Comparison of ENCODE assay signal across 5 fruit fly cellular contexts in the genomic region with DNA sequence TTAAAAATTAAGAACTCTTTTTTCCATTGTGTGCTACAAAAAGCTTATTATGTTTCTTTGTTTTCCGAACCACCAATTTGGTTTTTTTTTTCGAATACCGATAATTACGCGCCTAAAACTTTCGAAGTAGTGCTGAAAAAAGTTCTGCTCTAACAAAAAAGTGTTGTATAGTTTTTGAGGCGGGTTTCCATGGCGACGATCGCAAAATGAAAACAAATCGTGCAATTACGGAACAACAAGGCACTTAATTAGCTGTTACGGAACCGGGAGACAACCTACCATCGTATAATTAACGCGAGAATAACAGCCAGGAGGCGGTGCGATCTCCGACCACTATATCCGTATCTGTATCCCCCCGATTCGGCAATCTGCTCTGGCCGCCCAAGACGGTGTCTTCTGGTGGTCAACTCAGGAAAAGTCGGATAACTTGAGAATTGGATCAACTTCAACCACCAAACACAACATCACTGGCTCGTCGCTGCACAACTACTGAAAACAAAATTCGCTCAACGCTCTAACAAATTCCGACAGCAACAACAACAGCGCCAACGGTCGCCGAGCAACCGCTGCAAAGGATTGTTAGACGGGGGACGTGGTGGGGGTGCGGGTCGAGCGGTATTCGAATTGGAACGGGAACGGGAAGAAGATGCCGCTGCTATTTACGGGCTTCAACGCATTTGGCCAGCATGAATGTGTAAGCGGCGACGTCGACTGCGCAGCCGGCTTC.
TF ChIP-seq lines count a peak whose summit lies in the region.

A gene (plus strand): TSS at position 169 of the 727 bp plus-strand sequence.
A gene (minus strand): TSS at position 495 of the 727 bp plus-strand sequence.

- no peak for TF ChIP-seq CTCF in whole organism, embryonic (GFP tag; optimal IDR thresholded peaks at IDR 0.05; lab: Kevin White, UChicago)

TF ChIP-seq in whole organism, adult, 20 proteins besides CTCF, POLR2A, EP300 and RAD21 (continues in another document):
- TF ChIP-seq Crg-1 (GFP tag; optimal IDR thresholded peaks at IDR 0.05; lab: Kevin White, UChicago), result peak; percentile 37
- peak; percentile 49 for TF ChIP-seq CG14711 (tag; optimal IDR thresholded peaks at IDR 0.05; lab: Kevin White, UChicago)
- no peak for TF ChIP-seq CG12768 (GFP tag; optimal IDR thresholded peaks at IDR 0.05; lab: Kevin White, UChicago)
- no peak for TF ChIP-seq CG33017 (tag; optimal IDR thresholded peaks at IDR 0.05; lab: Kevin White, UChicago)
- TF ChIP-seq Hr96 (GFP tag; optimal IDR thresholded peaks at IDR 0.05; lab: Kevin White, UChicago), result no peak
- TF ChIP-seq tj (GFP tag; optimal IDR thresholded peaks at IDR 0.05; lab: Kevin White, UChicago), result no peak
- no peak for TF ChIP-seq bab1 (GFP tag; optimal IDR thresholded peaks at IDR 0.05; lab: Kevin White, UChicago)
- TF ChIP-seq CG7101 (tag; optimal IDR thresholded peaks at IDR 0.05; lab: Kevin White, UChicago), result peak; percentile 18
- no peak for TF ChIP-seq cnc (optimal IDR thresholded peaks at IDR 0.05; lab: Kevin White, UChicago)
- TF ChIP-seq CG11617 (GFP tag; optimal IDR thresholded peaks at IDR 0.05; lab: Kevin White, UChicago), result no peak
- no peak for TF ChIP-seq Clk (GFP tag; optimal IDR thresholded peaks at IDR 0.05; lab: Kevin White, UChicago)
- peak; percentile 74 for TF ChIP-seq kay (GFP tag; lab: Kevin White, UChicago; ENCODE audit: borderline replicate concordance)
- TF ChIP-seq CG1620 (GFP tag; optimal IDR thresholded peaks at IDR 0.05; lab: Kevin White, UChicago), result no peak
- peak; percentile 20 for TF ChIP-seq Mnt (GFP tag; optimal IDR thresholded peaks at IDR 0.05; lab: Kevin White, UChicago)
- TF ChIP-seq CG7045 (GFP tag; optimal IDR thresholded peaks at IDR 0.05; lab: Kevin White, UChicago), result no peak
- TF ChIP-seq cic (GFP tag; optimal IDR thresholded peaks at IDR 0.05; lab: Kevin White, UChicago), result peak; percentile 55
- TF ChIP-seq ovo (GFP tag; optimal IDR thresholded peaks at IDR 0.05; lab: Kevin White, UChicago), result no peak

TF ChIP-seq in whole organism, embryonic, 481 proteins besides CTCF, POLR2A, EP300 and RAD21 (continues in another document):
- TF ChIP-seq exex (tag; optimal IDR thresholded peaks at IDR 0.05; lab: Kevin White, UChicago) (peak; percentile 56), sens (GFP tag; lab: Kevin White, UChicago) (peak; percentile 43), Atf3 (GFP tag; optimal IDR thresholded peaks at IDR 0.05; lab: Kevin White, UChicago) (no peak), otp (GFP tag; IDR thresholded peaks at IDR 0.05; lab: Robert Waterston, UW) (no peak), ttk (GFP tag; IDR thresholded peaks at IDR 0.05; lab: Robert Waterston, UW) (no peak), Scr (GFP tag; IDR thresholded peaks at IDR 0.05; lab: Robert Waterston, UW; ENCODE audit: partially characterized antibody) (no peak), CG16813 (GFP tag; IDR thresholded peaks at IDR 0.05; lab: Robert Waterston, UW; ENCODE audit: partially characterized antibody) (no peak), CG30020 (tag; optimal IDR thresholded peaks at IDR 0.05; lab: Kevin White, UChicago) (no peak), D (optimal IDR thresholded peaks at IDR 0.05; lab: Kevin White, UChicago) (no peak), D (GFP tag; optimal IDR thresholded peaks at IDR 0.05; lab: Kevin White, UChicago) (no peak), CG6791 (GFP tag; IDR thresholded peaks at IDR 0.05; lab: Robert Waterston, UW; ENCODE audit: partially characterized antibody) (no peak), CG3995 (GFP tag; optimal IDR thresholded peaks at IDR 0.05; lab: Kevin White, UChicago) (no peak), mld (GFP tag; IDR thresholded peaks at IDR 0.05; lab: Robert Waterston, UW; ENCODE audit: partially characterized antibody) (no peak), nmo (GFP tag; optimal IDR thresholded peaks at IDR 0.05; lab: Kevin White, UChicago) (no peak), CG4617 (GFP tag; optimal IDR thresholded peaks at IDR 0.05; lab: Kevin White, UChicago; ENCODE audit: borderline replicate concordance) (no peak), dmrt11E (tag; optimal IDR thresholded peaks at IDR 0.05; lab: Kevin White, UChicago) (no peak), Adf1 (GFP tag; IDR thresholded peaks at IDR 0.05; lab: Robert Waterston, UW) (peak; percentile 49)

TF ChIP-seq in whole organism, prepupa, 60 proteins besides CTCF, POLR2A, EP300 and RAD21:
- TF ChIP-seq salr (GFP tag; optimal IDR thresholded peaks at IDR 0.05; lab: Kevin White, UChicago), result no peak
- TF ChIP-seq vri (GFP tag; optimal IDR thresholded peaks at IDR 0.05; lab: Kevin White, UChicago), result peak; percentile 1
- TF ChIP-seq Hr39 (GFP tag; optimal IDR thresholded peaks at IDR 0.05; lab: Kevin White, UChicago), result no peak
- no peak for TF ChIP-seq CG3919 (GFP tag; optimal IDR thresholded peaks at IDR 0.05; lab: Kevin White, UChicago)
- no peak for TF ChIP-seq pdm3 (GFP tag; optimal IDR thresholded peaks at IDR 0.05; lab: Kevin White, UChicago)

TF ChIP-seq in whole organism, pupa, 21 proteins besides CTCF, POLR2A, EP300 and RAD21:
- no peak for TF ChIP-seq EcR (GFP tag; optimal IDR thresholded peaks at IDR 0.05; lab: Kevin White, UChicago)
- no peak for TF ChIP-seq CG14655 (GFP tag; optimal IDR thresholded peaks at IDR 0.05; lab: Kevin White, UChicago)
- TF ChIP-seq CG12605 (GFP tag; IDR thresholded peaks at IDR 0.05; lab: Robert Waterston, UW), result no peak
- no peak for TF ChIP-seq D1 (tag; optimal IDR thresholded peaks at IDR 0.05; lab: Kevin White, UChicago)
- TF ChIP-seq rn (GFP tag; IDR thresholded peaks at IDR 0.05; lab: Robert Waterston, UW), result no peak
- 0 out of 3 replicates have a peak, but pooled peaks have one; percentile 30 for TF ChIP-seq CG4496 (GFP tag; IDR thresholded peaks at IDR 0.05; lab: Robert Waterston, UW)
- TF ChIP-seq CG13204 (GFP tag; optimal IDR thresholded peaks at IDR 0.05; lab: Kevin White, UChicago), result peak; percentile 72
TF ChIP-seq in whole organism, pupa: peak in this region for 2.

TF ChIP-seq in whole organism, wandering third instar larva, 38 proteins besides CTCF, POLR2A, EP300 and RAD21:
- TF ChIP-seq lola (GFP tag; optimal IDR thresholded peaks at IDR 0.05; lab: Kevin White, UChicago) (no peak), Vsx2 (GFP tag; optimal IDR thresholded peaks at IDR 0.05; lab: Kevin White, UChicago; ENCODE audit: partially characterized antibody) (peak; percentile 80), Hnf4 (GFP tag; optimal IDR thresholded peaks at IDR 0.05; lab: Kevin White, UChicago) (peak; percentile 24), dmrt93B (GFP tag; optimal IDR thresholded peaks at IDR 0.05; lab: Kevin White, UChicago) (no peak), pan (optimal IDR thresholded peaks at IDR 0.05; lab: Kevin White, UChicago) (no peak), Myc (optimal IDR thresholded peaks at IDR 0.05; lab: Kevin White, UChicago) (no peak)
